Worm (Caenorhabditis elegans): ENCODE measurements around the gene kin-30.

ce11 chrV:15232200-15232599, 12.4 kb upstream of the kin-30 start, which contains the start of gene srw-13:
- no peak for TF ChIP-seq unc-39 (tag; optimal IDR thresholded peaks at IDR 0.05)
- TF ChIP-seq ztf-4 (tag; optimal IDR thresholded peaks at IDR 0.05): no peak
- no peak for TF ChIP-seq skn-1 (tag; optimal IDR thresholded peaks at IDR 0.05)
- TF ChIP-seq unc-55 (GFP tag; optimal IDR thresholded peaks at IDR 0.05): no peak
- no peak for TF ChIP-seq ama-1 (optimal IDR thresholded peaks at IDR 0.05)
- no peak for TF ChIP-seq nhr-6 (tag; optimal IDR thresholded peaks at IDR 0.05)
- no peak for TF ChIP-seq nhr-11 (tag; optimal IDR thresholded peaks at IDR 0.05)
- no peak for TF ChIP-seq mdl-1 (tag; optimal IDR thresholded peaks at IDR 0.05)
- no peak for TF ChIP-seq ceh-82 (tag; optimal IDR thresholded peaks at IDR 0.05)
- no peak for TF ChIP-seq zag-1 (tag; optimal IDR thresholded peaks at IDR 0.05)
- TF ChIP-seq nhr-77 (tag; optimal IDR thresholded peaks at IDR 0.05): no peak
- TF ChIP-seq nhr-25 (tag; optimal IDR thresholded peaks at IDR 0.05): no peak
- no peak for TF ChIP-seq blmp-1 (tag; optimal IDR thresholded peaks at IDR 0.05; ENCODE audit: insufficient read depth)
